Worm (Caenorhabditis elegans): ENCODE data around the gene C27A7.3.

DNA sequence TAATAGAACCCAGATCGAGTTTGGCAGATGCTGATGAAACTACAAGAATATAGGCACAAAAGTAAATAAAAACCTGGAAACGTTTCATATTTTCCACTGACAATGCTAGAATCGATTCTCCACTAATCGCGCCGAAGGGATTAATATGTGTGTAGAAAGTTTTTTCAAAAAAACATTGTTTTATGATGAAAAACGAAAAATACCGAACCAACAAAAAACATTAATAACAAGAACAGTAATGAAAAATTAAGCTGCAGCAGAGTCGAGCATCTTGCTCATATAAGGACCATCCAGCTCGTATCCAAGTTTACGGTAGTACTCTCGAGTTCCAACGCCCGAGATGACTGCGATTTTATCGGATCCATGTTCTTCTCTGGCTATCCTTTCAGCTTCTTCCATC is 38.6 kb downstream of the C27A7.3 start, which contains the start of gene clec-224:
- TF ChIP-seq lin-39 (tag; optimal IDR thresholded peaks at IDR 0.05) (no peak), mxl-2 (GFP tag; conservative IDR thresholded peaks at IDR 0.05) (no peak), pha-4 (GFP tag; IDR thresholded peaks at IDR 0.05) (no peak), pha-4 (tag; optimal IDR thresholded peaks at IDR 0.05) (no peak), F26F4.8 (GFP tag; conservative IDR thresholded peaks at IDR 0.05) (no peak), fkh-10 (GFP tag; optimal IDR thresholded peaks at IDR 0.05) (no peak), snpc-1.2 (GFP tag; IDR thresholded peaks at IDR 0.05) (no peak)

Data from whole organism, L4 larva.